Worm (Caenorhabditis elegans) whole organism, midembryonic: Measurements from ENCODE around the gene ZK84.5.

ENCODE experiments used
- T22C8.4 ChIP-seq: fragments of 200-800 bp; sonication (Bioruptor generic); IDR thresholded peaks from 2 replicates; pipeline ENCODE4 v1.3.6; 2022; ENCODE audit warnings: missing genetic modification characterization, missing compliant biosample characterization
- cog-1 ChIP-seq: sonication (generic microtip); optimal IDR thresholded peaks from 2 replicates; lab custom pipeline; 2016; ENCODE audit warnings: missing genetic modification characterization, missing compliant biosample characterization
- flt-1 ChIP-seq: fragments of 200-800 bp; sonication (Bioruptor generic); IDR thresholded peaks from 2 replicates; pipeline ENCODE4 v1.3.6; 2022; ENCODE audit warnings: missing genetic modification characterization, missing compliant biosample characterization
- klf-2 ChIP-seq: fragments of 200-800 bp; sonication (Bioruptor generic); conservative IDR thresholded peaks from 2 replicates; pipeline ENCODE4 v1.3.6; 2022; ENCODE audit warnings: missing genetic modification reagents, missing genetic modification characterization, missing compliant biosample characterization
- med-1 ChIP-seq: sonication (generic microtip); optimal IDR thresholded peaks from 2 replicates; lab custom pipeline; 2017; ENCODE audit warnings: missing genetic modification characterization, mild to moderate bottlenecking, missing compliant biosample characterization, antibody characterized with exemption, missing genetic modification reagents; ENCODE audit not compliant: insufficient read depth
- ref-1 ChIP-seq: fragments of 200-800 bp; sonication (Bioruptor generic); conservative IDR thresholded peaks from 2 replicates; pipeline ENCODE4 v1.3.6; 2022; ENCODE audit warnings: missing genetic modification reagents, missing genetic modification characterization, missing compliant biosample characterization
- tab-1 ChIP-seq: fragments of 200-800 bp; sonication (Bioruptor generic); IDR thresholded peaks from 2 replicates; pipeline ENCODE4 v1.3.6; 2022; ENCODE audit warnings: missing genetic modification characterization, missing compliant biosample characterization
- ztf-23 ChIP-seq: fragments of 200-800 bp; sonication (Bioruptor generic); IDR thresholded peaks from 2 replicates; pipeline ENCODE4 v1.3.6; 2022; ENCODE audit warnings: missing genetic modification reagents, missing genetic modification characterization, missing compliant biosample characterization
- ztf-29 ChIP-seq: fragments of 200-800 bp; sonication (Bioruptor generic); IDR thresholded peaks from 2 replicates; pipeline ENCODE4 v1.3.6; 2022; ENCODE audit warnings: missing genetic modification reagents, missing genetic modification characterization, missing compliant biosample characterization

- no peak for TF ChIP-seq cog-1 (tag; lab: Kevin White, UChicago)
- no peak for TF ChIP-seq tab-1 (GFP tag; lab: Robert Waterston, UW)
- no peak for TF ChIP-seq T22C8.4 (GFP tag; lab: Robert Waterston, UW)
- no peak for TF ChIP-seq ztf-23
- TF ChIP-seq flt-1 (GFP tag; lab: Robert Waterston, UW) = no peak
- no peak for TF ChIP-seq klf-2 (GFP tag; lab: Robert Waterston, UW)
- TF ChIP-seq ztf-29 = no peak
- no peak for TF ChIP-seq ref-1 (GFP tag; lab: Robert Waterston, UW)
- TF ChIP-seq med-1 (GFP tag; lab: Kevin White, UChicago) = no peak
Measured at ce11 chrII:6025647-6026046, 9.3 kb upstream of the ZK84.5 start.
